Worm (Caenorhabditis elegans) whole organism, early embryonic: ENCODE data around the gene ZK54.3.
A peak's percentile ranks its signal among the peaks of the same experiment; 100 is the strongest.

Experiments
- B0310.2 ChIP-seq: sonication (generic microtip); optimal IDR thresholded peaks from 2 replicates; lab custom pipeline; 2016; ENCODE audit warnings: mild to moderate bottlenecking, missing genetic modification characterization, missing compliant biosample characterization
- F13C5.2 ChIP-seq: sonication (generic microtip); optimal IDR thresholded peaks from 2 replicates; lab custom pipeline; 2017; ENCODE audit warnings: mild to moderate bottlenecking, missing genetic modification characterization, inconsistent platforms, missing compliant biosample characterization
- aly-1 ChIP-seq: sonication (generic microtip); optimal IDR thresholded peaks from 2 replicates; lab custom pipeline; 2016; ENCODE audit warnings: missing genetic modification characterization, missing compliant biosample characterization
- ama-1 ChIP-seq: fragments of 150-350 bp; optimal IDR thresholded peaks from 2 replicates; lab custom pipeline; 2014
- ceh-13 ChIP-seq: fragments of 200-800 bp; sonication (Bioruptor generic); optimal IDR thresholded peaks from 2 replicates; lab custom pipeline; 2018; ENCODE audit warnings: mild to moderate bottlenecking, missing genetic modification characterization, missing compliant biosample characterization
- ceh-36 ChIP-seq: sonication (generic microtip); optimal IDR thresholded peaks from 2 replicates; lab custom pipeline; 2016; ENCODE audit warnings: missing genetic modification characterization, inconsistent platforms, missing compliant biosample characterization
- ets-7 ChIP-seq: sonication (generic microtip); optimal IDR thresholded peaks from 2 replicates; lab custom pipeline; 2016; ENCODE audit warnings: missing genotype, missing genetic modification characterization, missing compliant biosample characterization
- flt-1 ChIP-seq: fragments of 200-800 bp; sonication (Bioruptor generic); IDR thresholded peaks from 2 replicates; pipeline ENCODE4 v1.3.6; 2022; ENCODE audit warnings: missing genetic modification characterization, missing compliant biosample characterization
- hmbx-1 ChIP-seq: sonication (generic microtip); optimal IDR thresholded peaks from 2 replicates; lab custom pipeline; 2016; ENCODE audit warnings: mild to moderate bottlenecking, missing genetic modification characterization, missing compliant biosample characterization
- hmg-4 ChIP-seq: fragments of 200-800 bp; sonication (Bioruptor generic); optimal IDR thresholded peaks from 2 replicates; lab custom pipeline; 2018; ENCODE audit warnings: mild to moderate bottlenecking, missing genetic modification characterization, missing compliant biosample characterization
- hnd-1 ChIP-seq: sonication (generic microtip); optimal IDR thresholded peaks from 2 replicates; lab custom pipeline; 2016; ENCODE audit warnings: missing genetic modification characterization, missing compliant biosample characterization
- pes-1 ChIP-seq: fragments of 200-800 bp; sonication (Bioruptor generic); IDR thresholded peaks from 2 replicates; pipeline ENCODE4 v1.3.6; 2022; ENCODE audit warnings: missing genetic modification reagents, missing genetic modification characterization, missing compliant biosample characterization
- scrt-1 ChIP-seq: fragments of 200-800 bp; sonication (Bioruptor generic); IDR thresholded peaks from 2 replicates; pipeline ENCODE4 v1.3.6; 2022; ENCODE audit warnings: missing genetic modification characterization, missing compliant biosample characterization
- sea-1 ChIP-seq: fragments of 200-800 bp; sonication (Bioruptor generic); conservative IDR thresholded peaks from 2 replicates; pipeline ENCODE4 v1.3.6; 2022; ENCODE audit warnings: missing genetic modification characterization, missing compliant biosample characterization
- tbx-11 ChIP-seq: fragments of 200-800 bp; sonication (Bioruptor generic); IDR thresholded peaks from 2 replicates; pipeline ENCODE4 v1.3.6; 2022; ENCODE audit warnings: missing genetic modification characterization, missing compliant biosample characterization
- tbx-37 ChIP-seq: fragments of 200-800 bp; sonication (Bioruptor generic); conservative IDR thresholded peaks from 2 replicates; pipeline ENCODE4 v1.3.6; 2022; ENCODE audit warnings: missing genetic modification reagents, missing genetic modification characterization, missing compliant biosample characterization
- tra-4 ChIP-seq: sonication (generic microtip); optimal IDR thresholded peaks from 2 replicates; lab custom pipeline; 2017; ENCODE audit warnings: missing genetic modification characterization, missing compliant biosample characterization

The ZK54.3 gene

DNA sequence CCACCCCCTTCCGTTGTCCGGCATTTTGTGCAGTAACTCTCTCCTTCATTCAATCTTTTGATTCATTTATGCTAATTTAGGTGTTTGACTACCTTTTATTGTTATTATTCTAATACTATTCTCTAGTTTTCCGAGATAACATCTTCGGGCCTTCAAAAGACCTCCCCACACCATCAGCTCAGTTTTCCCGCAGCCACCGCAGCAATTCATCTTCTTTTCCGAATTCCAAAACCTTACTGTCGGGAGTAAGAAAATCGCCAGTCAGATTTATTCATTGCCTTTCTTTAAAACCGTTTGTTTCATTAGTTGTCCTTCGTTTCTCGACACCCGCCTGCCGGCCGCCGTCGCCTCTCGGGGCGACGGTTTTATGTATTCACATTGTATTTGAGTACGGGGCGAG, 41.3 kb upstream of the ZK54.3 start:
- TF ChIP-seq hmbx-1 (tag; lab: Kevin White, UChicago), result no peak
- TF ChIP-seq tbx-11 (GFP tag; lab: Robert Waterston, UW), result no peak
- TF ChIP-seq F13C5.2 (tag; lab: Kevin White, UChicago), result no peak
- TF ChIP-seq tbx-37, result no peak
- no peak for TF ChIP-seq ama-1
- no peak for TF ChIP-seq hnd-1 (tag; lab: Kevin White, UChicago)
- no peak for TF ChIP-seq hmg-4
- TF ChIP-seq flt-1 (GFP tag; lab: Robert Waterston, UW), result no peak
- no peak for TF ChIP-seq scrt-1 (GFP tag; lab: Robert Waterston, UW)
- no peak for TF ChIP-seq B0310.2 (tag; lab: Kevin White, UChicago)
- no peak for TF ChIP-seq pes-1
- TF ChIP-seq aly-1 (tag; lab: Kevin White, UChicago), result no peak
- TF ChIP-seq sea-1 (GFP tag; lab: Robert Waterston, UW), result no peak

DNA sequence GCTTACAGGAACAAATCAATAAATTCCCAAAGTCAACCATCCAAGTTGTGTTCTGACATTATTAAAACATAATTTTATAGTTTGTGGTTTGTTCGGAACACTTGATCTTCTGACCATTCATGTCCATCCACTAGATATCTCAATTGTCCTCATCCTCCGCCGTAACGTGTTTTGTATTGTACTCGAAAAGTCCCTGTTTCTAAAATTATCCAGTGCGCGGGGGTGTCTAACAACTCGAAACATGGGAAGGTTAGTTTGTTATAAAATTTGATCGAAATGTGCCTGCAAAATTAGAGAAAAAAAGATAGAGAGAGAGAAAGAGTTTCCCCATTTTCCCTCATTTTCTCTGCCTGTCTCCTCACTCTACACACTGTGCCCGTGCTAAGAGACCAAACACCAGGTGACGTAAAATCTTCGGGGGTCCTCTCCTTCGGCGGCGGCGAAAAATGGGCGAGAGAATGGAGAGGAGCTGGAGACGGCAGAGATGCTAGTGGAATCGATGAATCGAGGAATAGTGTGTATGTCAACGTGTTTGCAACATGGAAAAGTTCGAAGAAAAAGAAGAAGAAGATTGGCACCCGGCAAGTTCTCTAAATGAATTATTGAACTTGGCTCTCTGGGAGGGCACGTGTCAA, 38.9 kb upstream of the ZK54.3 start:
- TF ChIP-seq B0310.2 (tag; lab: Kevin White, UChicago), result no peak
- no peak for TF ChIP-seq ceh-13
- no peak for TF ChIP-seq ama-1
- no peak for TF ChIP-seq hnd-1 (tag; lab: Kevin White, UChicago)
- TF ChIP-seq scrt-1 (GFP tag; lab: Robert Waterston, UW), result no peak
- TF ChIP-seq aly-1 (tag; lab: Kevin White, UChicago), result no peak
- TF ChIP-seq tbx-37, result no peak

DNA sequence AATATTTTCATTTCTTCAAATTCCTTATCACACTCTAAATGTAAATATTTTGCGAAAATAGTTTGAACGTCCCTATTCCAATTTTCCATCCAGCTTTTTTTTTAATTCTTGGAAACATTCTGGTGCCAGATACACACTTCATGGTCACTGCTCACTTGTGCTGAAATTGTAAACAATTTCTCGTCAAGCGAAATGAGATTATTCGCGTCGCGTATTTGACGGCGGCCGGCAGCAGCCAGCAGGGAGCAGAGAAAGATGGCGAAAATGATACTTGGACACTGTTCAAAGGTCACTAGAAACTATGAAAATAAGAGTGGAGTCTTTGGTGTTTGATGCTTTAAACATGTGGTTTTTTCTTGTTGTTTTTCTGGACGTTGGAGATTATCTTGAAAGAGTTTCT, 37.6 kb upstream of the ZK54.3 start:
- TF ChIP-seq hnd-1 (tag; lab: Kevin White, UChicago), result no peak
- no peak for TF ChIP-seq tra-4 (tag; lab: Kevin White, UChicago)

ce11 chrX:17502246-17502645, 35.4 kb upstream of the ZK54.3 start:
- TF ChIP-seq tbx-37 (no peak), ceh-13 (no peak), scrt-1 (GFP tag; lab: Robert Waterston, UW) (no peak), ama-1 (no peak), flt-1 (GFP tag; lab: Robert Waterston, UW) (no peak), tra-4 (tag; lab: Kevin White, UChicago) (no peak)

- TF ChIP-seq tra-4 (tag; lab: Kevin White, UChicago), result no peak
These were observed 19.9 kb upstream of the ZK54.3 start, which contains the start of gene npr-24 for ce11 chrX:17486735-17487134. npr-24 (minus strand) TSS chrX:17486835.

DNA sequence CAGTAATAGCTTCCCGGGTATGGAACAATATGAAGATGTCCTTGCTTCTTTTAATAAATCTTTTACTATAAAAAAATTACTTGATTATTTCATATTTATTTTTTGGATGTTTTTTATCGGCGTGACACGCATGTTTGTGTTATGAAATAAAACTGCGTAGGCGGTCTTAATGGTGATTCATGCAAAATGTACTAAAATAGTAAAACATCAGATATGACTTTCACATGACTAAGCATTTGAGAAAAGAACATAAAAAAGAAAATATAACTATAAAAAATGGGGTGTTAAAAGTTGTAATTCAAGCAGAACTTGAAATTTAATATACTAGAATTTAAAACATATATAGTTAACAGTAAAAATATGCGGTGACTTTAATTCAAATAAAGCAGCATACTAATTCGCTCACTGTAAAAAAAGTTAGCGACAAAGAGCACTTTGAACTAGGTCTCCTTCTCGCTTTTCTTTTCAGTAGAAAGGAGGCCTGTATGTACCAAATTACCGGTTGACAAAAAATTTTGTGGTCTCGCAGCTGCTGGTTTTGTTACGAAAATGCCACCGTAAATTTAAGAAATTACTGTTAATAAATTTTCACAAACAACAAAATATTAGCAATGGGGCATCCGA, 15.2 kb upstream of the ZK54.3 start:
- TF ChIP-seq ceh-13, result no peak
- no peak for TF ChIP-seq sea-1 (GFP tag; lab: Robert Waterston, UW)
- TF ChIP-seq tbx-11 (GFP tag; lab: Robert Waterston, UW), result no peak
- TF ChIP-seq scrt-1 (GFP tag; lab: Robert Waterston, UW), result no peak
- TF ChIP-seq F13C5.2 (tag; lab: Kevin White, UChicago), result no peak
- no peak for TF ChIP-seq B0310.2 (tag; lab: Kevin White, UChicago)
- no peak for TF ChIP-seq ama-1
- TF ChIP-seq hnd-1 (tag; lab: Kevin White, UChicago), result no peak
- TF ChIP-seq hmg-4, result no peak
- TF ChIP-seq ets-7, result no peak
- TF ChIP-seq pes-1, result no peak
- no peak for TF ChIP-seq tra-4 (tag; lab: Kevin White, UChicago)
- TF ChIP-seq ceh-36 (tag; lab: Kevin White, UChicago), result no peak
- TF ChIP-seq flt-1 (GFP tag; lab: Robert Waterston, UW), result no peak
- no peak for TF ChIP-seq hmbx-1 (tag; lab: Kevin White, UChicago)
- TF ChIP-seq aly-1 (tag; lab: Kevin White, UChicago), result no peak
- no peak for TF ChIP-seq tbx-37

- TF ChIP-seq aly-1 (tag; lab: Kevin White, UChicago), result peak; percentile 67
- TF ChIP-seq pes-1, result 0 out of 2 replicates have a peak, but pooled peaks have one; percentile 34
- TF ChIP-seq scrt-1 (GFP tag; lab: Robert Waterston, UW), result no peak
- no peak for TF ChIP-seq sea-1 (GFP tag; lab: Robert Waterston, UW)
- TF ChIP-seq ama-1, result no peak
- no peak for TF ChIP-seq ets-7
- TF ChIP-seq hnd-1 (tag; lab: Kevin White, UChicago), result no peak
- peak; percentile 67 for TF ChIP-seq hmg-4
- TF ChIP-seq F13C5.2 (tag; lab: Kevin White, UChicago), result peak; percentile 50
These were observed 13.1 kb upstream of the ZK54.3 start for ce11 chrX:17479694-17480574.

DNA sequence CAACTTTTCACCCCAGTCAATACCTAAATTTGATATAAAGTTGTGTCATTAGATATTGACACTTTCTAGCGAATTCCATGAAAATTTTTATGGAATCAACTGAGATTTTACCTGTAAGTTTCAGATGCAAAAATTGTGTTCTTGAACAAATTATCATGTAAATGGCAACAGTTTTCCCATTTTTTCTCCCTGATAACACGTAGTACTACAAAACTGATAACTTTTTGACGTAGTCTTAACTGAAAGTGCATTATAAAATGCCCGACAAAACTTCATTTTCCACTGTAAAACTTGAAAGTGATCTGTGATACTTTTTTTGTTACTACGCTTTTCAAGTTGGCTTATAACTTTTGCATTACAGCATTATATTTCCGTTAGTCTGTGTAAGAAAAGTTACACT, 11.9 kb upstream of the ZK54.3 start:
- no peak for TF ChIP-seq scrt-1 (GFP tag; lab: Robert Waterston, UW)
- TF ChIP-seq hmg-4, result no peak
- TF ChIP-seq ama-1, result no peak
